Fruit fly (Drosophila melanogaster) whole organism, wandering third instar larva: ENCODE measurements around the gene Nprl3.

Source experiments
- CG32264 ChIP-seq: fragments of 200-800 bp; sonication (Bioruptor generic); optimal IDR thresholded peaks from 2 replicates; lab custom pipeline; 2016; ENCODE audit warnings: missing biosample characterization, missing genetic modification characterization
- Dfd ChIP-seq: fragments of >200 bp; optimal IDR thresholded peaks from 2 replicates; lab custom pipeline; 2017; ENCODE audit warnings: missing biosample characterization, missing genetic modification characterization
- HLH106 ChIP-seq: fragments of 200-800 bp; optimal IDR thresholded peaks from 3 replicates; lab custom pipeline; 2019; ENCODE audit warnings: missing biosample characterization, mild to moderate bottlenecking, missing genetic modification characterization, moderate library complexity
- lola ChIP-seq: fragments of >200 bp; optimal IDR thresholded peaks from 2 replicates; lab custom pipeline; 2017; ENCODE audit warnings: missing biosample characterization, missing genetic modification characterization
- psq ChIP-seq: fragments of 200-800 bp; sonication (Bioruptor generic); optimal IDR thresholded peaks from 3 replicates; lab custom pipeline; 2017; ENCODE audit warnings: missing biosample characterization, mild to moderate bottlenecking, missing genetic modification characterization, moderate library complexity
- usp ChIP-seq: fragments of >200 bp; optimal IDR thresholded peaks from 2 replicates; lab custom pipeline; 2017; ENCODE audit warnings: missing biosample characterization, missing genetic modification characterization
- woc ChIP-seq: sonication (Bioruptor generic); optimal IDR thresholded peaks from 2 replicates; lab custom pipeline; 2016; ENCODE audit warnings: missing biosample characterization, mild to moderate bottlenecking, missing genetic modification characterization

DNA sequence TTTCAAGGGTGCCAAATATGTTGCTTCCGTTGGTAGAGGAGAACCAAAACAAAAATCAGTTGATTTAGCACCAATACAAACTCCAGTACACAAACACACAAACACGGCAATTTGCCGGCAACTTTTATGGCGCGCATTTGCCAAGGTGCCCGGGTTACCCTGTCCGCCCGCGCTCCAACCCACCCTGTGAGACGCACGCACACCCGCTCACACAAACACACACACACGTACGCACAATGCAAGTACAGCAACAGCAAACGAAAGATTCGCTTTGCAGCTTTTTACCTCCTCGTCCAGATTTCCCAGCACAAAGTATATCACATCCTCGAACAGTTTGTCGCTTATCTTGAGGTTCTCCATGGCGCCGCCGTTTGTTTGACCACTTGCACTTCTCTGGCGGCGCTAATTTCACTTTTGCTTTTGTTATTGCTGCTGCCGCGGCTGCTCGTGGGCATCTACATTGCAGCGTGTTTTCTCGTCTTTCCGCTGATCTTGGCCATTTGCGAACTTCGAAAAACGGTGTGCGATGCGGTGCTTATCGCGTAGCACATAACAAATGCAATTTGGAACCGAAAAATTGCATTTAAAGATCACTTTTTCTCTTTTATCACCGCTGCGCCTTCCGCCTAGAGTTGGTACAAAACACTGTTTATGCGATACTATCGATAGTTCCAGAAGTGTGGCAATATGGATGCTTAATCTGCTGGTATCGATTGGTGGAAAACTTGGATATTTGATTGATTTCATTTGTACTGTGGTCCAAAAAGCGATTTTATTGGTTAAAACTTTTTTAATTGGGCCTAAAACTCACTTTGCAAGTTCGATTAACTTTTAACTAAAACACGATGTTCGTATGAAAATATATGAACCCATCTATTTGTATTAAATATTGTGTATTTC lies 27.1 kb upstream of the Nprl3 start, which contains the start of gene Ptip:
- peak; percentile 11 for TF ChIP-seq Dfd (GFP tag; lab: Kevin White, UChicago)
- no peak for TF ChIP-seq CG32264 (GFP tag; lab: Kevin White, UChicago)
- TF ChIP-seq woc (GFP tag; lab: Kevin White, UChicago) = peak; percentile 72
- peak; percentile 3 for TF ChIP-seq psq (GFP tag; lab: Kevin White, UChicago)
- no peak for TF ChIP-seq usp (GFP tag; lab: Kevin White, UChicago)
- TF ChIP-seq lola (GFP tag; lab: Kevin White, UChicago) = no peak
- TF ChIP-seq HLH106 (tag; lab: Kevin White, UChicago) = peak; percentile 5
